Fruit fly (Drosophila melanogaster): Measurements from ENCODE around the gene CG14020.

DNA sequence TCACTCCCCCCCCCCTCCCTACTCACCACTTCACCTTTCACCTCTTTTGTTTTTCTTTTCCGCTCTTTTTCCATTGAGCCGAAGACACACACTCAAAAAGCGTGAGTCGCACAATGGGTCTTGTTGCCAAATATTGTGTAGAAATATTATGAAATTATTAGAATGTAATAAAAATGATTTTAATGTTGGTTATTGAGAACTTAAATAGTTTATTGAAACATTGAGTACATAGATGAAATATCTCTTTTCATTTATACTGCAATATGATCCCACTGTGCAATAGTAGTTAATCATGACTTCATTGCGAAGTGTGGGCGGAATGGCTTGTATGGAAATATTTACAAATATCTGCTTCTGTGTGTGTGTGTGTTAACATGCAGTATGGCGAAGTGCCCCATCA lies 49.6 kb downstream of the CG14020 start:
- peak; percentile 81 for TF ChIP-seq CG12605 (GFP tag; IDR thresholded peaks at IDR 0.05)
- peak; percentile 57 for TF ChIP-seq CG9948 (tag; optimal IDR thresholded peaks at IDR 0.05)
- no peak for TF ChIP-seq CG13204 (GFP tag; optimal IDR thresholded peaks at IDR 0.05)
- TF ChIP-seq CG8301 (tag; optimal IDR thresholded peaks at IDR 0.05): peak; percentile 63
- TF ChIP-seq CG34367 (tag; optimal IDR thresholded peaks at IDR 0.05): peak; percentile 30
- no peak for TF ChIP-seq Snoo (tag; optimal IDR thresholded peaks at IDR 0.05)
- TF ChIP-seq Pif1A (GFP tag; optimal IDR thresholded peaks at IDR 0.05): peak; percentile 20
- TF ChIP-seq fd96Ca (GFP tag; IDR thresholded peaks at IDR 0.05): peak; percentile 44; the same call in 1 of the 3 replicates
- TF ChIP-seq CG17806 (tag; optimal IDR thresholded peaks at IDR 0.05): peak; percentile 60
- TF ChIP-seq Ets98B (GFP tag; IDR thresholded peaks at IDR 0.05): peak; percentile 84
